Fruit fly (Drosophila melanogaster) whole organism, prepupa: ENCODE measurements around the gene CG11379.

ENCODE experiments used
- CG8119 ChIP-seq: fragments of 200-800 bp; sonication (Bioruptor generic); IDR thresholded peaks from 3 replicates; pipeline ENCODE4 v1.3.6; 2022; ENCODE audit warnings: missing biosample characterization, missing genetic modification characterization
- dsx ChIP-seq: fragments of 200-800 bp; optimal IDR thresholded peaks from 3 replicates; lab custom pipeline; 2019; ENCODE audit warnings: missing biosample characterization, mild to moderate bottlenecking, missing genetic modification characterization, moderate library complexity; ENCODE audit not compliant: poor library complexity, severe bottlenecking
- fd85E ChIP-seq: fragments of 200-800 bp; sonication (Bioruptor generic); optimal IDR thresholded peaks from 3 replicates; lab custom pipeline; 2016; ENCODE audit warnings: missing biosample characterization, missing genetic modification characterization
- spab ChIP-seq: fragments of 200-800 bp; sonication (Bioruptor generic); optimal IDR thresholded peaks from 2 replicates; lab custom pipeline; 2017; ENCODE audit warnings: missing biosample characterization, mild to moderate bottlenecking, missing genetic modification characterization, missing genetic modification reagents

dm6 chrX:1206437-1206836 lies 26.5 kb downstream of the CG11379 start, which contains the start of gene CG14624:
- TF ChIP-seq fd85E (no peak), spab (GFP tag; lab: Kevin White, UChicago) (no peak), CG8119 (GFP tag; lab: Robert Waterston, UW) (no peak), dsx (GFP tag; lab: Kevin White, UChicago) (no peak)
